Worm (Caenorhabditis elegans): ENCODE results near the gene str-92.

- TF ChIP-seq ceh-22 (tag; optimal IDR thresholded peaks at IDR 0.05): no peak
- TF ChIP-seq madf-2 (tag; optimal IDR thresholded peaks at IDR 0.05): no peak
- TF ChIP-seq ttx-3 (tag; optimal IDR thresholded peaks at IDR 0.05): no peak
- no peak for TF ChIP-seq lin-11 (tag; optimal IDR thresholded peaks at IDR 0.05)
- no peak for TF ChIP-seq sox-4 (tag; optimal IDR thresholded peaks at IDR 0.05)
- TF ChIP-seq pqm-1 (tag; optimal IDR thresholded peaks at IDR 0.05): no peak
- no peak for TF ChIP-seq unc-42 (tag; optimal IDR thresholded peaks at IDR 0.05)
Measured at ce11 chrV:17694260-17694659, 17.8 kb upstream of the str-92 start.

All from whole organism, late embryonic.